Worm (Caenorhabditis elegans): ENCODE data around the gene F59E11.7.

The F59E11.7 gene

DNA sequence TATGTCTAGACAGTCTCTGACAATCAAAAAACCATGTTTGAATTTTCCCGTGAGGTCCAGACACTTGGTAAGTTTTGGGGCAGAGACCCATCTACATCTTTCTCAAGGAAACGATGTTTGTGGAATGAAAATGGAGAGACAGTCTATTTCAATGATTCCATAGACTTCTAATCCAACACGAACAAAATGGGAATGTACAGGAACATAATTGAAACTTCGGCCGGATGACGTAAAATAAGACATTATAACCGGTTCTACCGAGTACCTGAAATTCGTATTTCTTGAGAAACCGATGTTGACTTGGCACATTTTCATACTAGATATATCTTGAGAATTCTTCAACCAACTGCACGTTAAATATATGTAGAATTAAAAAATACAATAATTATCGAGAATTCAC, 1.9 kb upstream of the F59E11.7 start, which contains the start of gene str-87:
TSS of gene str-87 (minus strand) at position 101 of the 400 bp plus-strand sequence.
- TF ChIP-seq tbx-7 (tag; optimal IDR thresholded peaks at IDR 0.05) (no peak), ceh-45 (GFP tag; IDR thresholded peaks at IDR 0.05) (no peak), pha-4 (tag; optimal IDR thresholded peaks at IDR 0.05) (no peak), che-1 (tag; optimal IDR thresholded peaks at IDR 0.05) (no peak), elt-4 (tag; optimal IDR thresholded peaks at IDR 0.05) (no peak), ceh-34 (tag; optimal IDR thresholded peaks at IDR 0.05) (no peak), pqm-1 (tag; optimal IDR thresholded peaks at IDR 0.05) (no peak), unc-86 (tag; optimal IDR thresholded peaks at IDR 0.05) (no peak), ets-4 (tag; optimal IDR thresholded peaks at IDR 0.05) (no peak), ztf-16 (tag; optimal IDR thresholded peaks at IDR 0.05) (no peak), F13H6.1 (tag; optimal IDR thresholded peaks at IDR 0.05) (no peak), dve-1 (tag; optimal IDR thresholded peaks at IDR 0.05) (no peak), lim-6 (tag; optimal IDR thresholded peaks at IDR 0.05) (no peak), ceh-22 (tag; optimal IDR thresholded peaks at IDR 0.05) (no peak), ceh-31 (tag; optimal IDR thresholded peaks at IDR 0.05) (no peak), ttx-3 (tag; optimal IDR thresholded peaks at IDR 0.05) (no peak), sox-4 (tag; optimal IDR thresholded peaks at IDR 0.05) (no peak), mec-3 (tag; optimal IDR thresholded peaks at IDR 0.05; ENCODE audit: borderline replicate concordance) (no peak)

DNA sequence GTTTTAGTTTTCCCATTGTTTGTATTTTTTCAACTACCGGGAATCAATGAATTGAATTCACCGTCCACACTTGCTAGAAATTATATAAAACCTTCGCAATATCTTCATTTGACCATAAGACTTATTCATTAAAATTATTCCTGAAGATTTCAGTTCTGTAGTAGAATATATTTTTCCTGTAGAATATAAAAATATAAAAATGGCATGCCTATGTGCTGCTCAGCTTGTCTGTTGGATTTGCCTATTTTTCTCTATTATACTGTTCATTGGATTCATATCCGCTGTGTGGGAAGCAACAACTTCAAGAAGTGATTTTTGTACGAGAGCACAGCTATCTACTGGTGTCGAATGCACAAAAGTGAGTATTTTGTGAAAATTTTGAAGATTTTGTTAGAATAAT, 1.6 kb downstream of the F59E11.7 start, which contains the start of gene F59E11.6:
TSS of gene F59E11.6 (plus strand) at position 111 of the 400 bp plus-strand sequence.
- TF ChIP-seq ama-1 (optimal IDR thresholded peaks at IDR 0.05) (no peak), ceh-45 (GFP tag; IDR thresholded peaks at IDR 0.05) (no peak), elt-2 (tag; optimal IDR thresholded peaks at IDR 0.05) (no peak), ceh-48 (tag; optimal IDR thresholded peaks at IDR 0.05) (no peak), ceh-31 (tag; optimal IDR thresholded peaks at IDR 0.05) (no peak), pqm-1 (tag; optimal IDR thresholded peaks at IDR 0.05) (no peak), Y22D7AL.16 (tag; optimal IDR thresholded peaks at IDR 0.05) (no peak), pax-1 (tag; optimal IDR thresholded peaks at IDR 0.05) (no peak), fkh-6 (tag; optimal IDR thresholded peaks at IDR 0.05) (no peak), madf-2 (tag; optimal IDR thresholded peaks at IDR 0.05) (no peak), odd-2 (tag; optimal IDR thresholded peaks at IDR 0.05) (no peak), zip-5 (tag; optimal IDR thresholded peaks at IDR 0.05) (no peak), dmd-4 (tag; optimal IDR thresholded peaks at IDR 0.05; ENCODE audit: borderline replicate concordance) (no peak), dve-1 (tag; optimal IDR thresholded peaks at IDR 0.05) (no peak), ahr-1 (tag; optimal IDR thresholded peaks at IDR 0.05) (no peak), pros-1 (tag; optimal IDR thresholded peaks at IDR 0.05) (no peak)

DNA sequence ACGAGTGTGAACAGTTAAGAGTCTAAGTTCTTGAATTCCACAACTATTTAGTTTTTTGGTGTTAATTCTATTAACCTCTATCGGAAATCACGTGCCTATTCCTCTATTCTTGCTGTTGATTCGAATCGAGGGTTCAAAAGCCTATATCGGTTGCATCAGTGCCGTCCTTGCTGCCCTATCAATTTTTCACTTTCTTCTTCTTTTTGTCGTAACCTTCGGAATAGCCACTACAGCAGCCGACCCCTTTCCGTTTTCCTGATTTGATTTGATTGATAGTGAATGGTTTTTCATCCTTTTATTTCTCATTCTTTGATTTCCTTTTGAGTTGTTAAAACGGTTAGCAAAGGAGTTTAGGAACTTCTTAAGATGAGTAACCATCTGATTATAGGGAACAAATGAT, 4.2 kb downstream of the F59E11.7 start:
- no peak for TF ChIP-seq dmd-4 (tag; optimal IDR thresholded peaks at IDR 0.05; ENCODE audit: borderline replicate concordance)
- no peak for TF ChIP-seq che-1 (tag; optimal IDR thresholded peaks at IDR 0.05)
- no peak for TF ChIP-seq ceh-45 (GFP tag; IDR thresholded peaks at IDR 0.05)
- no peak for TF ChIP-seq odd-2 (tag; optimal IDR thresholded peaks at IDR 0.05)
- TF ChIP-seq tbx-2 (tag; optimal IDR thresholded peaks at IDR 0.05) = no peak
- no peak for TF ChIP-seq pha-4 (tag; optimal IDR thresholded peaks at IDR 0.05)
- no peak for TF ChIP-seq unc-3 (GFP tag; conservative IDR thresholded peaks at IDR 0.05)
- no peak for TF ChIP-seq unc-3 (tag; optimal IDR thresholded peaks at IDR 0.05)
- TF ChIP-seq nhr-11 (tag; optimal IDR thresholded peaks at IDR 0.05) = no peak
- no peak for TF ChIP-seq sdc-2 (tag; optimal IDR thresholded peaks at IDR 0.05)

DNA sequence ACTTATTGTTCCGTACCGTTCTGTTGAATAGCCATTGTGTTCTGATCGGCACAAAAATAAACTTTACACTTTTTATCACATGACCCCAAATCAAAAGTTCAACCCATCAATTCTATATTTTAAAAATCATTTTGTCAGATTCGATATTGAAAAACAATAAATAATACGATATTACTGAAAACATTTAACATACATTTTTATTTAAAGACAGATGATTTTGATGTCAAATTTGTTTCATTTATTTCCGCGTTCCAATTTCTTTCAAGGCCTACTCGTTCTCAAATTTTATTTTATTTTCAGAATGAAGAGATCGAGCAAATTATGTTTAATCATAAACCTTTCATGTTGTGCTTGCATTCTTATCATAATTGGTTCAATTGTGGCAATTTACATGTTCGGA, 4.8 kb downstream of the F59E11.7 start, which contains the start of gene F59E11.5:
TSS of gene F59E11.5 (plus strand) at position 301 of the 400 bp plus-strand sequence.
- no peak for TF ChIP-seq T23F11.4 (GFP tag; optimal IDR thresholded peaks at IDR 0.05)
- TF ChIP-seq tbx-7 (tag; optimal IDR thresholded peaks at IDR 0.05) = no peak
- TF ChIP-seq Y22D7AL.16 (tag; optimal IDR thresholded peaks at IDR 0.05) = no peak
- TF ChIP-seq ceh-22 (tag; optimal IDR thresholded peaks at IDR 0.05) = no peak
- no peak for TF ChIP-seq ceh-48 (tag; optimal IDR thresholded peaks at IDR 0.05)
- TF ChIP-seq ets-4 (tag; optimal IDR thresholded peaks at IDR 0.05) = no peak
- no peak for TF ChIP-seq nfya-1 (tag; optimal IDR thresholded peaks at IDR 0.05)
- no peak for TF ChIP-seq ceh-30 (tag; optimal IDR thresholded peaks at IDR 0.05)
- TF ChIP-seq ceh-9 (tag; optimal IDR thresholded peaks at IDR 0.05) = no peak
- TF ChIP-seq hlh-13 (GFP tag; optimal IDR thresholded peaks at IDR 0.05) = no peak
- TF ChIP-seq tbx-2 (tag; optimal IDR thresholded peaks at IDR 0.05) = no peak
- TF ChIP-seq C38D4.7 (GFP tag; optimal IDR thresholded peaks at IDR 0.05) = no peak
- TF ChIP-seq hlh-30 (tag; optimal IDR thresholded peaks at IDR 0.05; ENCODE audit: insufficient read depth) = no peak
- TF ChIP-seq ttx-3 (tag; optimal IDR thresholded peaks at IDR 0.05) = no peak
- TF ChIP-seq ceh-2 (tag; optimal IDR thresholded peaks at IDR 0.05) = no peak
- TF ChIP-seq fkh-10 (GFP tag; optimal IDR thresholded peaks at IDR 0.05) = no peak
- TF ChIP-seq eyg-1 (tag; optimal IDR thresholded peaks at IDR 0.05) = no peak
- TF ChIP-seq nhr-232 (tag; optimal IDR thresholded peaks at IDR 0.05) = no peak
